Fruit fly (Drosophila melanogaster): ENCODE results near the gene Sf3a1.

Sf3a1 gene

dm6 chr3R:17020956-17021355 is 18.8 kb upstream of the Sf3a1 start, which contains the start of gene Adsl (continued):
- peak; percentile 71 for TF ChIP-seq CG18599 (GFP tag; optimal IDR thresholded peaks at IDR 0.05)
- no peak for TF ChIP-seq pan (optimal IDR thresholded peaks at IDR 0.05)
- peak in 1 of 2 experiments; percentile 65 for TF ChIP-seq pan (GFP tag; optimal IDR thresholded peaks at IDR 0.05 in 1 of 2, IDR thresholded peaks at IDR 0.05 in 1 of 2)
- TF ChIP-seq CG4617 (GFP tag; optimal IDR thresholded peaks at IDR 0.05; ENCODE audit: borderline replicate concordance) = no peak
- peak; percentile 99 for TF ChIP-seq stwl (tag; optimal IDR thresholded peaks at IDR 0.05)
- peak; percentile 62; the same call in 1 of the 2 replicates for TF ChIP-seq aop (GFP tag; IDR thresholded peaks at IDR 0.05)
- no peak for TF ChIP-seq rib (GFP tag; IDR thresholded peaks at IDR 0.05)
- peak; percentile 76 for TF ChIP-seq wek (GFP tag; optimal IDR thresholded peaks at IDR 0.05)
- no peak for TF ChIP-seq Abd-B (GFP tag; optimal IDR thresholded peaks at IDR 0.05)
- peak; percentile 45 for TF ChIP-seq CG12299 (tag; optimal IDR thresholded peaks at IDR 0.05)
- no peak for TF ChIP-seq bowl (GFP tag; IDR thresholded peaks at IDR 0.05)
- no peak for TF ChIP-seq exex (tag; optimal IDR thresholded peaks at IDR 0.05)
- TF ChIP-seq row (GFP tag; IDR thresholded peaks at IDR 0.05) = no peak
- no peak for TF ChIP-seq CG18476 (GFP tag; optimal IDR thresholded peaks at IDR 0.05)
- TF ChIP-seq Usf (GFP tag; optimal IDR thresholded peaks at IDR 0.05) = no peak
- no peak for TF ChIP-seq btn (GFP tag; optimal IDR thresholded peaks at IDR 0.05)
- TF ChIP-seq Sox102F (GFP tag; optimal IDR thresholded peaks at IDR 0.05) = no peak
- no peak for TF ChIP-seq CG11696 (GFP tag; IDR thresholded peaks at IDR 0.05)
- peak; percentile 32 for TF ChIP-seq CG18764 (GFP tag; optimal IDR thresholded peaks at IDR 0.05)
- peak; percentile 83 for TF ChIP-seq NfI (GFP tag; optimal IDR thresholded peaks at IDR 0.05)
- TF ChIP-seq Stat92E (GFP tag; optimal IDR thresholded peaks at IDR 0.05) = no peak
- TF ChIP-seq Ada2b (GFP tag; IDR thresholded peaks at IDR 0.05) = peak; percentile 19; the same call in 1 of the 2 replicates
- no peak for TF ChIP-seq zf30C (GFP tag; optimal IDR thresholded peaks at IDR 0.05)
- TF ChIP-seq fru (optimal IDR thresholded peaks at IDR 0.05) = no peak
- TF ChIP-seq slbo (GFP tag; IDR thresholded peaks at IDR 0.05) = 0 out of 2 replicates have a peak, but pooled peaks have one; percentile 11
- TF ChIP-seq HmgZ (tag; optimal IDR thresholded peaks at IDR 0.05) = peak; percentile 37
- peak; percentile 46 for TF ChIP-seq slp2 (GFP tag; optimal IDR thresholded peaks at IDR 0.05)
- peak; percentile 68 for TF ChIP-seq CG10209 (GFP tag; optimal IDR thresholded peaks at IDR 0.05)
- peak; percentile 58 for TF ChIP-seq CG9817 (tag; optimal IDR thresholded peaks at IDR 0.05)
- no peak for TF ChIP-seq pros (GFP tag; optimal IDR thresholded peaks at IDR 0.05)
- TF ChIP-seq CG7987 (GFP tag; optimal IDR thresholded peaks at IDR 0.05) = peak; percentile 87
- TF ChIP-seq CG10147 (GFP tag; optimal IDR thresholded peaks at IDR 0.05) = no peak
- TF ChIP-seq CG13775 (GFP tag; optimal IDR thresholded peaks at IDR 0.05) = peak; percentile 81
- no peak for TF ChIP-seq esg (GFP tag; conservative IDR thresholded peaks at IDR 0.05)
- no peak for TF ChIP-seq CG13424 (tag; optimal IDR thresholded peaks at IDR 0.05)
- no peak for TF ChIP-seq Lpt (GFP tag; optimal IDR thresholded peaks at IDR 0.05)
- peak; percentile 25; the same call in 1 of the 2 replicates for TF ChIP-seq bbx (GFP tag; IDR thresholded peaks at IDR 0.05; ENCODE audit: partially characterized antibody)
- TF ChIP-seq CG4328 (GFP tag; optimal IDR thresholded peaks at IDR 0.05) = peak; percentile 50
- TF ChIP-seq CG10366 (GFP tag; IDR thresholded peaks at IDR 0.05) = no peak; the same call in 1 of the 2 replicates
- TF ChIP-seq CG8089 (GFP tag; optimal IDR thresholded peaks at IDR 0.05) = no peak
- peak; percentile 3 for TF ChIP-seq eyg (GFP tag; optimal IDR thresholded peaks at IDR 0.05)
- 0 out of 4 replicates have a peak, but pooled peaks have one; percentile 49 for TF ChIP-seq Dll (GFP tag; IDR thresholded peaks at IDR 0.05; ENCODE audit: partially characterized antibody)
- no peak for TF ChIP-seq shn (GFP tag; optimal IDR thresholded peaks at IDR 0.05)
- TF ChIP-seq Adf1 (GFP tag; IDR thresholded peaks at IDR 0.05) = no peak
- peak; percentile 63; the same call in 1 of the 2 replicates for TF ChIP-seq stc (GFP tag; IDR thresholded peaks at IDR 0.05)
- peak; percentile 70 for TF ChIP-seq CG33213 (GFP tag; optimal IDR thresholded peaks at IDR 0.05)
- no peak for TF ChIP-seq CG43689 (GFP tag; IDR thresholded peaks at IDR 0.05)
- peak; percentile 86 for TF ChIP-seq CrebB (tag; optimal IDR thresholded peaks at IDR 0.05)
- TF ChIP-seq NC2β (GFP tag; optimal IDR thresholded peaks at IDR 0.05) = peak; percentile 41
- no peak for TF ChIP-seq crol (GFP tag; IDR thresholded peaks at IDR 0.05)
- TF ChIP-seq jumu (GFP tag; optimal IDR thresholded peaks at IDR 0.05) = no peak
